Worm (Caenorhabditis elegans) whole organism, late embryonic: ENCODE results near the gene sptl-1.

ENCODE experiments used
- C38D4.7 ChIP-seq: fragments of 200-800 bp; sonication (Bioruptor generic); optimal IDR thresholded peaks from 2 replicates; lab custom pipeline; 2018; ENCODE audit warnings: mild to moderate bottlenecking, missing genetic modification characterization, moderate library complexity, missing compliant biosample characterization
- F13H6.1 ChIP-seq: sonication (generic microtip); optimal IDR thresholded peaks from 2 replicates; lab custom pipeline; 2016; ENCODE audit warnings: missing genetic modification characterization, missing compliant biosample characterization
- K02D7.2 ChIP-seq: sonication (generic microtip); optimal IDR thresholded peaks from 2 replicates; lab custom pipeline; 2017; ENCODE audit warnings: mild to moderate bottlenecking, missing genetic modification characterization, missing compliant biosample characterization
- T23F11.4 ChIP-seq: fragments of 200-800 bp; sonication (Bioruptor generic); optimal IDR thresholded peaks from 2 replicates; lab custom pipeline; 2018; ENCODE audit warnings: mild to moderate bottlenecking, missing genetic modification characterization, missing compliant biosample characterization
- ahr-1 ChIP-seq: sonication (generic microtip); optimal IDR thresholded peaks from 2 replicates; lab custom pipeline; 2016; ENCODE audit warnings: missing genetic modification characterization, missing compliant biosample characterization
- ama-1 ChIP-seq: fragments of 150-350 bp; optimal IDR thresholded peaks from 2 replicates; lab custom pipeline; 2014
- ceh-14 ChIP-seq: sonication (generic microtip); optimal IDR thresholded peaks from 2 replicates; lab custom pipeline; 2016; ENCODE audit warnings: missing genotype, missing genetic modification characterization, missing compliant biosample characterization
- ceh-2 ChIP-seq: sonication (generic microtip); optimal IDR thresholded peaks from 2 replicates; lab custom pipeline; 2016; ENCODE audit warnings: missing genotype, missing genetic modification characterization, missing compliant biosample characterization
- ceh-22 ChIP-seq: sonication (generic microtip); optimal IDR thresholded peaks from 2 replicates; lab custom pipeline; 2017; ENCODE audit warnings: missing biosample characterization, missing genetic modification characterization
- ceh-24 ChIP-seq: sonication (generic microtip); optimal IDR thresholded peaks from 2 replicates; lab custom pipeline; 2016; ENCODE audit warnings: mild to moderate bottlenecking, missing genetic modification characterization, missing compliant biosample characterization
- ceh-31 ChIP-seq: sonication (generic microtip); optimal IDR thresholded peaks from 2 replicates; lab custom pipeline; 2016; ENCODE audit warnings: missing genetic modification characterization, missing compliant biosample characterization
- ceh-34 ChIP-seq: sonication (generic microtip); optimal IDR thresholded peaks from 2 replicates; lab custom pipeline; 2016; ENCODE audit warnings: mild to moderate bottlenecking, missing genetic modification characterization, missing compliant biosample characterization
- ceh-48 ChIP-seq: sonication (generic microtip); optimal IDR thresholded peaks from 2 replicates; lab custom pipeline; 2016; ENCODE audit warnings: missing genetic modification characterization, inconsistent platforms, missing compliant biosample characterization
- ceh-6 ChIP-seq: fragments of 200-800 bp; sonication (Bioruptor generic); optimal IDR thresholded peaks from 2 replicates; lab custom pipeline; 2018; ENCODE audit warnings: mild to moderate bottlenecking, missing genetic modification characterization, missing compliant biosample characterization
- ceh-9 ChIP-seq: sonication (generic microtip); optimal IDR thresholded peaks from 2 replicates; lab custom pipeline; 2016; ENCODE audit warnings: mild to moderate bottlenecking, missing genetic modification characterization, inconsistent platforms, missing compliant biosample characterization
- che-1 ChIP-seq: sonication (generic microtip); optimal IDR thresholded peaks from 2 replicates; lab custom pipeline; 2016; ENCODE audit warnings: mild to moderate bottlenecking, missing genetic modification characterization, missing compliant biosample characterization
- dmd-4 ChIP-seq: sonication (generic microtip); optimal IDR thresholded peaks from 2 replicates; lab custom pipeline; 2016; ENCODE audit warnings: borderline replicate concordance, missing genetic modification characterization, missing compliant biosample characterization
- dve-1 ChIP-seq: sonication (generic microtip); optimal IDR thresholded peaks from 2 replicates; lab custom pipeline; 2017; ENCODE audit warnings: antibody characterized with exemption, mild to moderate bottlenecking, missing genetic modification characterization, missing compliant biosample characterization
- fax-1 ChIP-seq: sonication (generic microtip); optimal IDR thresholded peaks from 2 replicates; lab custom pipeline; 2016; ENCODE audit warnings: missing genotype, missing genetic modification characterization, missing compliant biosample characterization
- fkh-10 ChIP-seq: fragments of 150-350 bp; optimal IDR thresholded peaks from 2 replicates; lab custom pipeline; 2014; ENCODE audit warnings: missing biosample characterization, missing genetic modification reagents, missing genetic modification characterization
- fkh-6 ChIP-seq: sonication (generic microtip); optimal IDR thresholded peaks from 2 replicates; lab custom pipeline; 2016; ENCODE audit warnings: missing genetic modification characterization, missing compliant biosample characterization
- hlh-13 ChIP-seq: fragments of 200-800 bp; sonication (Bioruptor generic); optimal IDR thresholded peaks from 2 replicates; lab custom pipeline; 2018; ENCODE audit warnings: mild to moderate bottlenecking, missing genetic modification characterization, missing compliant biosample characterization
- hlh-15 ChIP-seq: sonication (generic microtip); optimal IDR thresholded peaks from 2 replicates; lab custom pipeline; 2016; ENCODE audit warnings: missing genetic modification characterization, missing compliant biosample characterization
- lim-6 ChIP-seq: sonication (generic microtip); optimal IDR thresholded peaks from 2 replicates; lab custom pipeline; 2016; ENCODE audit warnings: missing genetic modification characterization, missing compliant biosample characterization
- lin-11 ChIP-seq: fragments of 200-800 bp; sonication (Bioruptor generic); optimal IDR thresholded peaks from 2 replicates; lab custom pipeline; 2018; ENCODE audit warnings: mild to moderate bottlenecking, missing genetic modification characterization, missing compliant biosample characterization
- npax-4 ChIP-seq: sonication (generic microtip); optimal IDR thresholded peaks from 2 replicates; lab custom pipeline; 2016; ENCODE audit warnings: missing genetic modification characterization, missing compliant biosample characterization
- odd-2 ChIP-seq: sonication (generic microtip); optimal IDR thresholded peaks from 2 replicates; lab custom pipeline; 2017; ENCODE audit warnings: antibody characterized with exemption, mild to moderate bottlenecking, missing genetic modification characterization, missing compliant biosample characterization
- pag-3 ChIP-seq: sonication (generic microtip); optimal IDR thresholded peaks from 2 replicates; lab custom pipeline; 2016; ENCODE audit warnings: missing compliant biosample characterization, missing genetic modification characterization, borderline replicate concordance
- pat-9 ChIP-seq: fragments of 200-800 bp; sonication (Bioruptor generic); optimal IDR thresholded peaks from 2 replicates; lab custom pipeline; 2018; ENCODE audit warnings: mild to moderate bottlenecking, missing genetic modification characterization, moderate library complexity, missing compliant biosample characterization
- pax-1 ChIP-seq: fragments of 150-350 bp; optimal IDR thresholded peaks from 2 replicates; lab custom pipeline; 2014; ENCODE audit warnings: missing biosample characterization, missing genetic modification characterization
- pha-4 ChIP-seq: fragments of 150-350 bp; optimal IDR thresholded peaks from 2 replicates; lab custom pipeline; 2018; ENCODE audit warnings: missing biosample characterization, missing genetic modification reagents, missing genetic modification characterization
- pqm-1 ChIP-seq: sonication (generic microtip); optimal IDR thresholded peaks from 2 replicates; lab custom pipeline; 2016; ENCODE audit warnings: missing genetic modification characterization, missing compliant biosample characterization
- pros-1 ChIP-seq: fragments of 150-350 bp; optimal IDR thresholded peaks from 2 replicates; lab custom pipeline; 2014; ENCODE audit warnings: missing biosample characterization, missing genetic modification reagents, missing genetic modification characterization
- ref-2 ChIP-seq: sonication (generic microtip); optimal IDR thresholded peaks from 2 replicates; lab custom pipeline; 2016; ENCODE audit warnings: missing genetic modification characterization, missing compliant biosample characterization
- sdc-2 ChIP-seq: sonication (generic microtip); optimal IDR thresholded peaks from 2 replicates; lab custom pipeline; 2016; ENCODE audit warnings: missing genotype, missing genetic modification characterization, missing compliant biosample characterization
- sox-2 ChIP-seq: fragments of 200-800 bp; sonication (Bioruptor generic); IDR thresholded peaks from 2 replicates; pipeline ENCODE4 v1.3.6; 2022; ENCODE audit warnings: missing genetic modification reagents, missing genetic modification characterization, missing compliant biosample characterization
- sox-4 ChIP-seq: sonication (generic microtip); optimal IDR thresholded peaks from 2 replicates; lab custom pipeline; 2017; ENCODE audit warnings: mild to moderate bottlenecking, missing genetic modification characterization, inconsistent platforms, missing compliant biosample characterization
- tbx-2 ChIP-seq: sonication (generic microtip); optimal IDR thresholded peaks from 2 replicates; lab custom pipeline; 2016; ENCODE audit warnings: missing genetic modification characterization, missing compliant biosample characterization
- tbx-7 ChIP-seq: sonication (generic microtip); optimal IDR thresholded peaks from 2 replicates; lab custom pipeline; 2016; ENCODE audit warnings: missing genotype, missing genetic modification characterization, missing compliant biosample characterization
- unc-3 ChIP-seq, 2 experiments: fragments of 200-800 bp in 1 of 2; sonication (Bioruptor generic) in 1 of 2; sonication (generic microtip) in 1 of 2; conservative IDR thresholded peaks in 1 of 2; optimal IDR thresholded peaks in 1 of 2; 2 replicates each; pipeline versions ENCODE4 v1.3.6 to Lab custom; 2016 to 2022; ENCODE audit warnings: missing compliant biosample characterization in 2 of 2, missing genetic modification characterization in 2 of 2, missing genetic modification reagents in 1 of 2
- unc-55 ChIP-seq: sonication (generic microtip); optimal IDR thresholded peaks from 2 replicates; lab custom pipeline; 2017; ENCODE audit warnings: missing biosample characterization, missing genetic modification reagents, missing genetic modification characterization
- unc-86 ChIP-seq: sonication (generic microtip); optimal IDR thresholded peaks from 2 replicates; lab custom pipeline; 2016; ENCODE audit warnings: missing genetic modification characterization, missing compliant biosample characterization
- zip-5 ChIP-seq: sonication (generic microtip); optimal IDR thresholded peaks from 2 replicates; lab custom pipeline; 2016; ENCODE audit warnings: missing genetic modification characterization, missing compliant biosample characterization

Gene sptl-1

ce11 chrII:51352-51751 is at the start of gene sptl-1:
TSS of gene sptl-1 (plus strand) at chrII:51652.
- no peak for TF ChIP-seq ceh-2 (tag; lab: Kevin White, UChicago)
- no peak for TF ChIP-seq dve-1 (tag; lab: Kevin White, UChicago)
- no peak for TF ChIP-seq pha-4
- no peak for TF ChIP-seq tbx-7
- no peak for TF ChIP-seq sdc-2 (tag; lab: Kevin White, UChicago)
- TF ChIP-seq ceh-6 = no peak
- TF ChIP-seq ceh-24 (tag; lab: Kevin White, UChicago) = no peak
- no peak for TF ChIP-seq ref-2 (tag; lab: Kevin White, UChicago)
- no peak for TF ChIP-seq npax-4 (tag; lab: Kevin White, UChicago)
- TF ChIP-seq che-1 (tag; lab: Kevin White, UChicago) = no peak
- TF ChIP-seq K02D7.2 (tag; lab: Kevin White, UChicago) = no peak
- TF ChIP-seq ceh-34 (tag; lab: Kevin White, UChicago) = no peak
- TF ChIP-seq unc-55 (GFP tag; lab: Kevin White, UChicago) = no peak
- no peak for TF ChIP-seq lin-11 (tag; lab: Kevin White, UChicago)
- TF ChIP-seq ceh-22 (tag; lab: Kevin White, UChicago) = no peak
- no peak for TF ChIP-seq dmd-4
- TF ChIP-seq pag-3 = no peak

ce11 chrII:4793-5192 is 46.7 kb upstream of the sptl-1 start:
- TF ChIP-seq che-1 (tag; lab: Kevin White, UChicago) (no peak), fkh-6 (tag; lab: Kevin White, UChicago) (no peak), fax-1 (tag; lab: Kevin White, UChicago) (no peak), pax-1 (tag; lab: Kevin White, UChicago) (no peak), dve-1 (tag; lab: Kevin White, UChicago) (no peak), sdc-2 (tag; lab: Kevin White, UChicago) (no peak), T23F11.4 (GFP tag; lab: Kevin White, UChicago) (no peak), zip-5 (tag; lab: Kevin White, UChicago) (no peak)

ce11 chrII:6349-6748 is 45.1 kb upstream of the sptl-1 start, which contains the start of gene osta-1:
TSS of gene osta-1 (plus strand) at chrII:6657.
- no peak for TF ChIP-seq ceh-31 (tag; lab: Kevin White, UChicago)
- no peak for TF ChIP-seq hlh-13 (GFP tag; lab: Kevin White, UChicago)
- no peak for TF ChIP-seq ceh-14 (tag; lab: Kevin White, UChicago)
- no peak for TF ChIP-seq sox-4 (tag; lab: Kevin White, UChicago)
- TF ChIP-seq ceh-48 = no peak
- TF ChIP-seq unc-86 (tag; lab: Kevin White, UChicago) = no peak
- no peak for TF ChIP-seq C38D4.7
- no peak for TF ChIP-seq ceh-24 (tag; lab: Kevin White, UChicago)
- no peak for TF ChIP-seq K02D7.2 (tag; lab: Kevin White, UChicago)
- no peak for TF ChIP-seq lim-6
- no peak for TF ChIP-seq T23F11.4 (GFP tag; lab: Kevin White, UChicago)
- no peak for TF ChIP-seq hlh-15 (tag; lab: Kevin White, UChicago)
- TF ChIP-seq pat-9 (tag; lab: Kevin White, UChicago) = no peak
- no peak for TF ChIP-seq dmd-4
- no peak for TF ChIP-seq pqm-1
- no peak for TF ChIP-seq fkh-10 (GFP tag; lab: Kevin White, UChicago)
- TF ChIP-seq pax-1 (tag; lab: Kevin White, UChicago) = no peak
- no peak for TF ChIP-seq che-1 (tag; lab: Kevin White, UChicago)
- no peak for TF ChIP-seq lin-11 (tag; lab: Kevin White, UChicago)
- no peak for TF ChIP-seq ceh-9 (tag; lab: Kevin White, UChicago)

ce11 chrII:8212-8611 is 43.2 kb upstream of the sptl-1 start:
- TF ChIP-seq ama-1 (lab: Kevin White, UChicago) = no peak
- TF ChIP-seq dmd-4 = no peak
- TF ChIP-seq odd-2 = no peak
- TF ChIP-seq ahr-1 (tag; lab: Kevin White, UChicago) = no peak
- TF ChIP-seq fkh-10 (GFP tag; lab: Kevin White, UChicago) = no peak
- no peak for TF ChIP-seq hlh-15 (tag; lab: Kevin White, UChicago)
- TF ChIP-seq sox-4 (tag; lab: Kevin White, UChicago) = no peak
- TF ChIP-seq tbx-2 (tag; lab: Kevin White, UChicago) = no peak
- TF ChIP-seq unc-3 (GFP tag; conservative IDR thresholded peaks at IDR 0.05; lab: Robert Waterston, UW) = no peak
- TF ChIP-seq unc-3 (tag; optimal IDR thresholded peaks at IDR 0.05; lab: Kevin White, UChicago) = no peak
- no peak for TF ChIP-seq pros-1 (tag; lab: Kevin White, UChicago)
- no peak for TF ChIP-seq ceh-24 (tag; lab: Kevin White, UChicago)
- TF ChIP-seq sdc-2 (tag; lab: Kevin White, UChicago) = no peak
- no peak for TF ChIP-seq sox-2 (GFP tag; lab: Robert Waterston, UW)
- TF ChIP-seq zip-5 (tag; lab: Kevin White, UChicago) = no peak
- TF ChIP-seq unc-55 (GFP tag; lab: Kevin White, UChicago) = no peak
- TF ChIP-seq F13H6.1 (tag; lab: Kevin White, UChicago) = no peak
